Fruit fly (Drosophila melanogaster) whole organism: Measurements from ENCODE around the gene pot.

Experiments
- CG8478 ChIP-seq: fragments of >200 bp; optimal IDR thresholded peaks from 2 replicates; lab custom pipeline; 2018; ENCODE audit warnings: inconsistent platforms
- Dll ChIP-seq: fragments of >200 bp; optimal IDR thresholded peaks from 2 replicates; lab custom pipeline; 2017
- EcR ChIP-seq, 2 experiments: fragments of >200 bp; optimal IDR thresholded peaks; 2 replicates each; lab custom pipeline; 2017; ENCODE audit warnings: missing biosample characterization in 2 of 2, missing genetic modification characterization in 2 of 2, missing genetic modification reagents in 2 of 2
- pan ChIP-seq: fragments of >200 bp; optimal IDR thresholded peaks from 2 replicates; lab custom pipeline; 2017
- psq ChIP-seq: fragments of >200 bp; optimal IDR thresholded peaks from 2 replicates; lab custom pipeline; 2017
- usp ChIP-seq: fragments of >200 bp; optimal IDR thresholded peaks from 2 replicates; lab custom pipeline; 2017; ENCODE audit warnings: missing biosample characterization, missing genetic modification characterization, mixed read lengths

Gene pot

dm6 chrX:11873116-11873515 is 43.9 kb downstream of the pot start, which contains the start of gene CG15739:
Gene CG15739, plus strand, starts transcription at chrX:11873319.
- TF ChIP-seq Dll (lab: Kevin White, UChicago) (no peak), pan (lab: Kevin White, UChicago) (no peak), psq (lab: Kevin White, UChicago) (no peak)

dm6 chrX:11872517-11872916 is 44.5 kb downstream of the pot start, which contains the start of gene BORCS5:
Gene BORCS5, minus strand, starts transcription at chrX:11872779.
- TF ChIP-seq CG8478 (lab: Kevin White, UChicago) (no peak), pan (lab: Kevin White, UChicago) (no peak), EcR (GFP tag; optimal IDR thresholded peaks at IDR 0.05; lab: Kevin White, UChicago) (no peak), usp (no peak), Dll (lab: Kevin White, UChicago) (no peak), psq (lab: Kevin White, UChicago) (no peak)

dm6 chrX:11868866-11869265 is 48.2 kb downstream of the pot start, which contains the start of the genes Nrd1 and CG1847:
Gene Nrd1, minus strand, starts transcription at chrX:11868893.
Gene CG1847, plus strand, starts transcription at chrX:11869170.
- TF ChIP-seq usp: no peak

- TF ChIP-seq psq (lab: Kevin White, UChicago) (no peak), usp (no peak), EcR (GFP tag; optimal IDR thresholded peaks at IDR 0.05; lab: Kevin White, UChicago) (no peak), pan (lab: Kevin White, UChicago) (no peak), CG8478 (lab: Kevin White, UChicago) (no peak), Dll (lab: Kevin White, UChicago) (no peak)
Measured at dm6 chrX:11858439-11858813, 58.6 kb downstream of the pot start.

dm6 chrX:11857522-11858438 is 59.3 kb downstream of the pot start:
- TF ChIP-seq CG8478 (lab: Kevin White, UChicago): no peak
- TF ChIP-seq Dll (lab: Kevin White, UChicago): no peak
- TF ChIP-seq usp: no peak
- TF ChIP-seq pan (lab: Kevin White, UChicago): no peak
- TF ChIP-seq psq (lab: Kevin White, UChicago): no peak
- TF ChIP-seq EcR (GFP tag; optimal IDR thresholded peaks at IDR 0.05; lab: Kevin White, UChicago): no peak
